Worm (Caenorhabditis elegans): ENCODE measurements around the gene C18E9.9.

- TF ChIP-seq ama-1 (optimal IDR thresholded peaks at IDR 0.05) (no peak), scrt-1 (GFP tag; IDR thresholded peaks at IDR 0.05) (no peak), pes-1 (GFP tag; IDR thresholded peaks at IDR 0.05) (no peak), ceh-13 (GFP tag; optimal IDR thresholded peaks at IDR 0.05) (no peak), hnd-1 (tag; optimal IDR thresholded peaks at IDR 0.05) (no peak)
These were observed 27.1 kb downstream of the C18E9.9 start for ce11 chrII:8962206-8962605.

Data from whole organism, early embryonic.